Worm (Caenorhabditis elegans) whole organism, L2 larva: ENCODE data around the gene F47B8.18.
A peak's percentile ranks its signal among the peaks of the same experiment; 100 is the strongest.

Experiments used
- F13H6.1 ChIP-seq: sonication (generic microtip); optimal IDR thresholded peaks from 2 replicates; lab custom pipeline; 2016; ENCODE audit warnings: missing genetic modification characterization, missing compliant biosample characterization
- R02D3.7 ChIP-seq: fragments of 150-350 bp; optimal IDR thresholded peaks from 2 replicates; lab custom pipeline; 2014; ENCODE audit warnings: missing biosample characterization, missing genetic modification characterization
- ZK546.5 ChIP-seq: sonication (generic microtip); optimal IDR thresholded peaks from 2 replicates; lab custom pipeline; 2017; ENCODE audit warnings: missing biosample characterization, missing genetic modification characterization
- alr-1 ChIP-seq: fragments of 150-350 bp; optimal IDR thresholded peaks from 2 replicates; lab custom pipeline; 2014; ENCODE audit warnings: missing biosample characterization, missing genetic modification characterization
- ama-1 ChIP-seq: fragments of 150-350 bp; optimal IDR thresholded peaks from 2 replicates; lab custom pipeline; 2018; ENCODE audit warnings: inconsistent platforms
- ceh-82 ChIP-seq: fragments of 150-350 bp; optimal IDR thresholded peaks from 2 replicates; lab custom pipeline; 2014; ENCODE audit warnings: missing biosample characterization, missing genetic modification characterization
- crh-2 ChIP-seq: sonication (generic microtip); optimal IDR thresholded peaks from 2 replicates; lab custom pipeline; 2017; ENCODE audit warnings: missing biosample characterization, missing genetic modification characterization
- dmd-4 ChIP-seq: sonication (generic microtip); optimal IDR thresholded peaks from 2 replicates; lab custom pipeline; 2017; ENCODE audit warnings: missing biosample characterization, missing genetic modification characterization
- egl-27 ChIP-seq: sonication (generic microtip); optimal IDR thresholded peaks from 3 replicates; lab custom pipeline; 2017; ENCODE audit warnings: missing biosample characterization, missing genetic modification reagents, missing genetic modification characterization
- elt-1 ChIP-seq: fragments of 150-350 bp; optimal IDR thresholded peaks from 2 replicates; lab custom pipeline; 2014; ENCODE audit warnings: missing biosample characterization, missing genetic modification characterization
- elt-3 ChIP-seq: sonication (generic microtip); optimal IDR thresholded peaks from 2 replicates; lab custom pipeline; 2017; ENCODE audit warnings: missing biosample characterization, missing genetic modification characterization
- gmeb-1 ChIP-seq: fragments of 150-350 bp; optimal IDR thresholded peaks from 2 replicates; lab custom pipeline; 2014; ENCODE audit warnings: missing biosample characterization, missing genetic modification characterization
- lin-11 ChIP-seq: fragments of 150-350 bp; sonication (generic microtip); optimal IDR thresholded peaks from 2 replicates; lab custom pipeline; 2014; ENCODE audit warnings: missing biosample characterization, missing genetic modification characterization, inconsistent platforms, mixed read lengths
- mdl-1 ChIP-seq, 2 experiments: fragments of 150-350 bp in 1 of 2; sonication (generic microtip) in 1 of 2; optimal IDR thresholded peaks; 2 replicates each; lab custom pipeline; 2017; ENCODE audit warnings: missing biosample characterization in 2 of 2, missing genetic modification characterization in 2 of 2
- nhr-10 ChIP-seq: sonication (generic microtip); optimal IDR thresholded peaks from 2 replicates; lab custom pipeline; 2017; ENCODE audit warnings: missing biosample characterization, missing genetic modification characterization
- nhr-11 ChIP-seq: fragments of 150-350 bp; optimal IDR thresholded peaks from 2 replicates; lab custom pipeline; 2014; ENCODE audit warnings: missing biosample characterization, missing genetic modification characterization
- nhr-12 ChIP-seq: fragments of 150-350 bp; optimal IDR thresholded peaks from 2 replicates; lab custom pipeline; 2014; ENCODE audit warnings: missing biosample characterization, missing genetic modification characterization
- nhr-21 ChIP-seq: fragments of 150-350 bp; optimal IDR thresholded peaks from 2 replicates; lab custom pipeline; 2014; ENCODE audit warnings: missing biosample characterization, missing genetic modification characterization
- nhr-23 ChIP-seq: fragments of 150-350 bp; optimal IDR thresholded peaks from 2 replicates; lab custom pipeline; 2014; ENCODE audit warnings: missing biosample characterization, missing genetic modification reagents, missing genetic modification characterization
- nhr-25 ChIP-seq: fragments of 150-350 bp; sonication (generic microtip); optimal IDR thresholded peaks from 3 replicates; lab custom pipeline; 2014; ENCODE audit warnings: missing biosample characterization, missing genetic modification characterization
- nhr-6 ChIP-seq: fragments of 150-350 bp; optimal IDR thresholded peaks from 2 replicates; lab custom pipeline; 2014; ENCODE audit warnings: missing biosample characterization, missing genetic modification characterization
- nhr-77 ChIP-seq: fragments of 150-350 bp; optimal IDR thresholded peaks from 2 replicates; lab custom pipeline; 2014; ENCODE audit warnings: missing biosample characterization, missing genetic modification characterization
- peb-1 ChIP-seq: fragments of 150-350 bp; optimal IDR thresholded peaks from 2 replicates; lab custom pipeline; 2014; ENCODE audit warnings: missing biosample characterization, missing genetic modification characterization
- skn-1 ChIP-seq: sonication (generic microtip); optimal IDR thresholded peaks from 2 replicates; lab custom pipeline; 2017; ENCODE audit warnings: missing biosample characterization, missing genetic modification characterization
- sma-9 ChIP-seq, 2 experiments: fragments of 150-350 bp in 1 of 2; sonication (generic microtip) in 1 of 2; optimal IDR thresholded peaks; 2 replicates each; lab custom pipeline; 2014 to 2016; ENCODE audit warnings: missing genetic modification characterization in 2 of 2, mild to moderate bottlenecking in 1 of 2, missing biosample characterization in 1 of 2, missing compliant biosample characterization in 1 of 2, missing genetic modification reagents in 1 of 2, moderate library complexity in 1 of 2
- unc-39 ChIP-seq: fragments of 150-350 bp; optimal IDR thresholded peaks from 2 replicates; lab custom pipeline; 2014; ENCODE audit warnings: missing biosample characterization, missing genetic modification characterization
- unc-55 ChIP-seq: fragments of 150-350 bp; sonication (generic microtip); optimal IDR thresholded peaks from 3 replicates; lab custom pipeline; 2014; ENCODE audit warnings: missing biosample characterization, missing genetic modification reagents, missing genetic modification characterization
- unc-62 ChIP-seq: fragments of 150-350 bp; optimal IDR thresholded peaks from 2 replicates; lab custom pipeline; 2014; ENCODE audit warnings: missing biosample characterization, missing genetic modification reagents, missing genetic modification characterization
- ztf-11 ChIP-seq: sonication (generic microtip); optimal IDR thresholded peaks from 2 replicates; lab custom pipeline; 2017; ENCODE audit warnings: missing biosample characterization, missing genetic modification characterization
- ztf-4 ChIP-seq: fragments of 150-350 bp; optimal IDR thresholded peaks from 2 replicates; lab custom pipeline; 2014; ENCODE audit warnings: missing biosample characterization, missing genetic modification characterization

Gene F47B8.18

DNA sequence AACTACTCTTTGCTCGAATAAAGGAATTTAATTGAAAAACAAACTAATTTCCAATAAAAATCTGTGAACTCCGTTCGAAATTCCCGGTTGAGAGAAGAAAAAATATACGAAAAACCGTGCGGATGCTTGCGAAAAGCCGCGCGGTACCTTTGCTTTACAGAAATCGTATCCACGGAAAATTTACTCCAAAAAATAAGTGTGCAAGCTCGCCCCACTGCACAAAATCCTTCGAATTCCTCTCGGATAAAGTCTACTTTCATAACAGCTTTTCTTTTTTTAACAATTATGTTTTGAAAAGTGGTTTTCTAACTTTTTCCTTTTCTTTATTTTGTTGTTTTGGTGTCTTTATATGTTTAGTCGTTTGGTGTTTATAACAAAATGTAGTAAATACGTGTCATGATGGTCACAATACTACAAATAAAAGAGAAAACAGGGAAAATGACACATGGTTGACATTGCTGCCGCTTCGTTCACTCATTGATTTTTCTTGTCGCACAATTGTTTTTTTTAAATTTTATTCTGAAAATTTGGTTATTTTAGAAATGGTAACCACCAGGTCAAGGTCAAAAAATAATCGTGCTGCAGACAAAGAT lies 22.1 kb upstream of the F47B8.18 start, which contains the start of gene cept-2 (continued):
- TF ChIP-seq F13H6.1 (tag; lab: Kevin White, UChicago) (peak; percentile 93), lin-11 (tag; lab: Kevin White, UChicago) (peak; percentile 96), nhr-77 (tag; lab: Kevin White, UChicago) (peak; percentile 66), R02D3.7 (tag; lab: Kevin White, UChicago) (peak; percentile 30), crh-2 (tag; lab: Kevin White, UChicago) (peak; percentile 94)

DNA sequence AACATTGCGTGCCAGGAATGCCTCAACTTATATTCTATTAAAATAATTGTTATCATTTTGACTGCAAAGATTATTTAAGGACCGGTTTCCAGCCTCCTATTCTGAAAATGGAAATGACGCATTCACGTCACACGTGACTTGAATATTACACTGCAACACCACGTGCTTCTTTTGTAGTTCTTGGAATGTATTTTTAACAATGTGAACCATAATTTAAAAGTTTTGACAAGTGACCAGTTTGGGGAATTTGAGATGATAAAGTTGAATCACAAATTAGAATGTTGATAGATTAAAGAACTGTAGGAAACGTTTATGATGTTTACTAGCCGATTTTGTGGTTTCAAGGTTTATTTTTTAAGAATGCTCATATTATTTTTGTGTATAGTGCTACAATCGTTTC lies 16.4 kb upstream of the F47B8.18 start, which contains the start of gene F47B8.10:
F47B8.10 (plus strand) TSS at position 301 of the 400 bp plus-strand sequence.
- no peak for TF ChIP-seq nhr-21 (tag; lab: Kevin White, UChicago)

DNA sequence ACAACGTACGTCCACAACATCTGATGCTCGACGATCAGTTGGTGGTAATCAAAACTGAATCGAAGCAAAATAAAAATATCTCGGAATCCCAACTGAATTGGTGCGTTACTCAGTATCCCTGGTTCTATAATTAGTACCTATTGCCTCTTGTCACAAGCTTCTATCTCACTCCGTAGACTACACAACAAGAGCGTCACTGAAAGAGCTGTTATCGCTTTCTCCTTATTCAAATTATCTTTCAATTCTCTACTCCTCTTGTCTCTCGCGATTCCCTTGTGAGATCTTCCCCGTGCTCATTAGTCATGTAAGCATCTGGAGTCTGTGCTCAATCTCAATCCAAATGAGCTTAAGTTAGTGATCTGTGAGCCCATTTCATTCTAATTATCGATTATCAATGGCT lies 11.4 kb upstream of the F47B8.18 start, which contains the start of gene srm-6:
srm-6 (plus strand) TSS at position 301 of the 400 bp plus-strand sequence.
- no peak for TF ChIP-seq unc-39 (tag; lab: Kevin White, UChicago)

DNA sequence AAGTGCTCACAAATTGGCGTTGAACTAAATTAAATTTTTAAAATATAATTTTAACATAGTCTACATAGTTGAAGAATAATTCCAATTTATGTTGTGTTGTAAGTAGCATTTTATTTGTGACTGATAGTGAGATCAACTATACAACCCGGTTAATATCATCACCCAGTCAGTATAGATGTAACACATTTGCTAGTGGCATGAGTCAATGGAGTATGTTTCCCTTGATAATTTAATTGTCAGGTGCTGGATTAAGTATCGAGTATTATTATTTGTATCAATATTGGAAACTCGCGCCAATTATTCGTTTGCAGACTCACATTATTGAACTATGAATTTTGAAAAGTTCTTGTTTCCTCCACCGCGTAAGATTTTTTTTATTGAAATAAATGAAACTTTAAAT lies 9.6 kb upstream of the F47B8.18 start, which contains the start of gene srm-5:
srm-5 (plus strand) TSS at position 301 of the 400 bp plus-strand sequence.
- TF ChIP-seq nhr-12 = no peak
- no peak for TF ChIP-seq R02D3.7 (tag; lab: Kevin White, UChicago)
- no peak for TF ChIP-seq nhr-11
- no peak for TF ChIP-seq unc-55 (GFP tag; lab: Kevin White, UChicago)
- no peak for TF ChIP-seq ceh-82
- TF ChIP-seq crh-2 (tag; lab: Kevin White, UChicago) = no peak
- no peak for TF ChIP-seq nhr-10 (tag; lab: Kevin White, UChicago)
- TF ChIP-seq alr-1 (tag; lab: Kevin White, UChicago) = no peak
- TF ChIP-seq egl-27 (tag; lab: Kevin White, UChicago) = no peak
- TF ChIP-seq ZK546.5 (tag; lab: Kevin White, UChicago) = no peak
- no peak for TF ChIP-seq unc-39 (tag; lab: Kevin White, UChicago)
- no peak for TF ChIP-seq unc-62
- TF ChIP-seq sma-9 (GFP tag; optimal IDR thresholded peaks at IDR 0.05; lab: Kevin White, UChicago) = no peak
- no peak for TF ChIP-seq sma-9 (tag; optimal IDR thresholded peaks at IDR 0.05; lab: Kevin White, UChicago)
- TF ChIP-seq ama-1 (lab: Kevin White, UChicago) = no peak
- TF ChIP-seq, all 48 proteins: peak for 0

DNA sequence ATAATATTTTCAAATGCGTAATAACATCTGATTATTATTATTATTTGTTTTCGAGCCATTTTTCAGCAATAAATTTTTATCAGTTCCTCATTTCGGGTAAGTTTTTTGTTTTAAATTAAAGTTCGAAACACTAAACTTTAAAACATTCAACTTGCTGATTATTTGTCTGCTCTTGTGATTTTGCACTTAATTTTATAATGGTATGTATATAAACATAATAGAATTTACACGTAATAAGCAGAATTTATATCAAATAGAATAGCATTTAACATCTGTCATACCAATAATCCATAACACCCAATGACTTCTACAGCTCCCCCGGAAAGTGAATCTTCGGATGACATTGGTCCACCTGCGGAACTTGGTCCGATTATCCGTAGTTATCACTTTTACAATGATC lies 7.9 kb upstream of the F47B8.18 start, which contains the start of gene srm-4:
srm-4 (plus strand) TSS at position 301 of the 400 bp plus-strand sequence.
- no peak for TF ChIP-seq dmd-4 (tag; lab: Kevin White, UChicago)
- TF ChIP-seq nhr-23 (tag; lab: Kevin White, UChicago) = no peak
- TF ChIP-seq mdl-1 (tag; optimal IDR thresholded peaks at IDR 0.05; lab: Kevin White, UChicago) = no peak
- no peak for TF ChIP-seq skn-1 (tag; lab: Kevin White, UChicago)
- TF ChIP-seq unc-39 (tag; lab: Kevin White, UChicago) = no peak
- no peak for TF ChIP-seq R02D3.7 (tag; lab: Kevin White, UChicago)
- TF ChIP-seq ZK546.5 (tag; lab: Kevin White, UChicago) = no peak
- no peak for TF ChIP-seq nhr-6
- no peak for TF ChIP-seq egl-27 (tag; lab: Kevin White, UChicago)
- no peak for TF ChIP-seq F13H6.1 (tag; lab: Kevin White, UChicago)
- no peak for TF ChIP-seq elt-1 (tag; lab: Kevin White, UChicago)
- no peak for TF ChIP-seq crh-2 (tag; lab: Kevin White, UChicago)
- no peak for TF ChIP-seq nhr-77 (tag; lab: Kevin White, UChicago)
- TF ChIP-seq peb-1 (tag; lab: Kevin White, UChicago) = no peak
- TF ChIP-seq gmeb-1 (tag; lab: Kevin White, UChicago) = no peak
- no peak for TF ChIP-seq ztf-4 (tag; lab: Kevin White, UChicago)

DNA sequence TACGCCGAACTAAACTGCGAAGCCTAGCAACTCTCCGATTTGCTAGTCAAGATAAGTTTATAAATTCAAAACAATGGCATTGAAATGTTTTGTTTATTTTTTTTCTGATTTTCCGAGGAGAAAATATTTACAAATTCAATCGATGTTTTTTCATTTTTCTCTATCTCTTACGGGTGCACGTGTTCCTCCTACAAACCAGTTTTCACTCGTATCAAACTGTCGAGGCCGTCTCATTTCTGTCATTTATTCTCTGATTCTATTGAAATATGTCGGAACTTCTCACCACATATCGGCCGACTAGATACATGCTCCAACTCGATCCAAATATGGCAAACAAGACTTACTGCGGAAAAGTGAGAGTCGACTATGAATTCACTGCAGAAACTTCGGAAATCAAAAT lies 6.2 kb upstream of the F47B8.18 start, which contains the start of gene F47B8.8:
F47B8.8 (plus strand) TSS at position 257 of the 400 bp plus-strand sequence.
- TF ChIP-seq ztf-11 (tag; lab: Kevin White, UChicago) (no peak), nhr-25 (tag; lab: Kevin White, UChicago) (peak; percentile 30), elt-3 (no peak), nhr-10 (tag; lab: Kevin White, UChicago) (no peak)
